Worm (Caenorhabditis elegans): ENCODE measurements around the gene R10D12.10.

R10D12.10 gene

DNA sequence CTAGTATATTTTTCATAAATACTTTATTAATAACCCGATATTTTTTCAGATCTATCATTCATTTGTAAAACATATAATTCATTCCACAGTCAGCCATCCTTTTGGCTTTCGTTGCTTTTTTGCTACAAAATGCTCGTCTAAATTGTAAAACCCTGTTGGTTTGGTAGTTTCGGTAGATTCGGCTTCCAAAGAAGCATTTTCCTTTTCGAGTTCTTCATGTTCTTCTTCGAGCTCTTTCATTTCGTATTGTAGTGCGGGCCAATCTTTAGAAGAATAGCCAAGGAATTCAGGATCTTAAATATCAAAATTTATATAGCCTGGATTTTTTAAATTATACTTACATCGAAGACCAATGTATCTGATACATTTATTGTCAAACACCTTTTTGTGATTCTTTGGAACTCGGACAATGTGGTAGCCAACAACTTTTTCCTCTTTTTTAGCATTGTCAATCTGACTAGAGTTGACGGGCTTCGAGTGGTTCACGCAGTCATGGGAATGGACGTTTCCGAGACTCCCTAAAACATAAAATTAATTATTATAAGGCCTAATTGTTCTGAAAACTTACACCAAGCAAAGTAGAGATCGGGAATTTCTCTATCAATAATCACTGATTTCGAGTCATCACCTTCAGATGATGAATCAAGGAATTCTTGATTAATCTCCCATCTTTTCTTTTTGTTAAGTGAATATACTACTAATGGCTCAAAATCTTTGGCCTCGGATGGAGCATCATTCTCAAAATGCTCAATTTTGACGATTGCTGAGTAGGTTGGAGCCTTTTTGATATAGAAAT, 49.8 kb downstream of the R10D12.10 start (continued):
- TF ChIP-seq repo-1 (tag; optimal IDR thresholded peaks at IDR 0.05): no peak
- TF ChIP-seq ama-1 (optimal IDR thresholded peaks at IDR 0.05): peak; percentile 53
- no peak for TF ChIP-seq ama-1 (GFP tag; optimal IDR thresholded peaks at IDR 0.05)
- no peak for TF ChIP-seq cebp-1 (GFP tag; IDR thresholded peaks at IDR 0.05)
- TF ChIP-seq cebp-1 (tag; optimal IDR thresholded peaks at IDR 0.05): peak; percentile 29
- no peak for TF ChIP-seq T26A5.8 (tag; optimal IDR thresholded peaks at IDR 0.05)
- TF ChIP-seq unc-62 (GFP tag; optimal IDR thresholded peaks at IDR 0.05): no peak
- TF ChIP-seq nfya-2 (GFP tag; IDR thresholded peaks at IDR 0.05): no peak
- no peak for TF ChIP-seq ceh-91 (GFP tag; IDR thresholded peaks at IDR 0.05)

DNA sequence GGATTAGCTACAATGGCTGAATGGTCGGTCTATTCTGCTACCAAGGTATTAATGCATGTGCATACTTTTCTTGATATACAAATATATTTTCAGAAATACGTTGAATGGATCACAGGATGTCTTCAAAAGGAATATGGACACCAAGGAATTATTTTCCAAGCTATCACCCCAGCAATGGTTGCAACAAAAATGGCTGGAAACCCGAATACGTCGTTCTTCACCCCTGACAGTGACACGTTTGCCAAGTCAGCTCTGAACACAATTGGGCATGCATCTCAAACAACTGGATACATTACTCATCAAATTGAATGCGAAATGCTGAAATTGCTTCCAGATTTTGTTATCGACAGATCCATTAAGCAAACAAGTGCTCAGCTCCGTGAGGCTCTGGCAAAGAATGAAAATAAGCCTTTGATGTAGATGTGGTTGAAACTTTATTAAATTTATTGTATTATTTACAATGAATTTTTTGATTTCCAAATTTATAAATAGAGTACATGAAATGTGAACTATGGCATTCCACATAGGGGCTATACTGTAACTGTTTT, 50.5 kb downstream of the R10D12.10 start:
- TF ChIP-seq rpc-1 (optimal IDR thresholded peaks at IDR 0.05): no peak
- TF ChIP-seq rpc-1 (tag; optimal IDR thresholded peaks at IDR 0.05): no peak
- TF ChIP-seq ztf-6 (GFP tag; IDR thresholded peaks at IDR 0.05): no peak
- no peak for TF ChIP-seq bed-1 (GFP tag; IDR thresholded peaks at IDR 0.05)
- TF ChIP-seq madf-3 (GFP tag; IDR thresholded peaks at IDR 0.05): peak; percentile 69
- TF ChIP-seq nhr-90 (tag; optimal IDR thresholded peaks at IDR 0.05): peak; percentile 94
- TF ChIP-seq lsy-27 (tag; optimal IDR thresholded peaks at IDR 0.05; ENCODE audit: borderline replicate concordance, insufficient read depth): no peak
- TF ChIP-seq nfya-1 (tag; optimal IDR thresholded peaks at IDR 0.05; ENCODE audit: borderline replicate concordance, insufficient read depth): no peak
- TF ChIP-seq B0019.2 (GFP tag; conservative IDR thresholded peaks at IDR 0.05): no peak; the same call in 1 of the 2 replicates
- TF ChIP-seq tlf-1 (GFP tag; optimal IDR thresholded peaks at IDR 0.05): peak; percentile 91
- no peak for TF ChIP-seq aptf-2 (GFP tag; conservative IDR thresholded peaks at IDR 0.05)
- peak; percentile 69 for TF ChIP-seq B0035.1 (tag; optimal IDR thresholded peaks at IDR 0.05)
- TF ChIP-seq hsf-1 (GFP tag; IDR thresholded peaks at IDR 0.05): peak; percentile 65; the same call in 1 of the 2 replicates
- no peak for TF ChIP-seq T26A5.8 (tag; optimal IDR thresholded peaks at IDR 0.05)
- TF ChIP-seq ama-1 (optimal IDR thresholded peaks at IDR 0.05): peak; percentile 91
- TF ChIP-seq ama-1 (GFP tag; optimal IDR thresholded peaks at IDR 0.05): no peak
- peak; percentile 96 for TF ChIP-seq B0336.3 (GFP tag; IDR thresholded peaks at IDR 0.05)
- no peak; the same call in none of the 2 replicates for TF ChIP-seq F33H1.4 (GFP tag; IDR thresholded peaks at IDR 0.05)
- peak; percentile 19; the same call in 1 of the 2 replicates for TF ChIP-seq rcor-1 (GFP tag; IDR thresholded peaks at IDR 0.05)
- TF ChIP-seq lin-35 (GFP tag; optimal IDR thresholded peaks at IDR 0.05): peak in 1 of 3 experiments; percentile 55
- TF ChIP-seq ccch-3 (GFP tag; optimal IDR thresholded peaks at IDR 0.05): no peak
- no peak for TF ChIP-seq F57A8.1 (GFP tag; optimal IDR thresholded peaks at IDR 0.05)
- TF ChIP-seq lir-1 (GFP tag; conservative IDR thresholded peaks at IDR 0.05): peak; percentile 73
- 0 out of 2 replicates have a peak, but pooled peaks have one; percentile 16 for TF ChIP-seq attf-3 (GFP tag; conservative IDR thresholded peaks at IDR 0.05)
- TF ChIP-seq snpc-1.3 (tag; optimal IDR thresholded peaks at IDR 0.05; ENCODE audit: insufficient read depth): no peak
- no peak for TF ChIP-seq F23B12.7 (tag; optimal IDR thresholded peaks at IDR 0.05; ENCODE audit: insufficient read depth)
- no peak for TF ChIP-seq nhr-179 (tag; optimal IDR thresholded peaks at IDR 0.05)
- peak; percentile 71 for TF ChIP-seq attf-6 (GFP tag; IDR thresholded peaks at IDR 0.05)
- no peak for TF ChIP-seq snpc-3.4 (tag; optimal IDR thresholded peaks at IDR 0.05)
- TF ChIP-seq F49E8.2 (tag; optimal IDR thresholded peaks at IDR 0.05; ENCODE audit: insufficient read depth): no peak
- peak; percentile 68 for TF ChIP-seq attf-5 (GFP tag; optimal IDR thresholded peaks at IDR 0.05)
- TF ChIP-seq mel-28 (tag; optimal IDR thresholded peaks at IDR 0.05; ENCODE audit: borderline replicate concordance): peak; percentile 88
- TF ChIP-seq ceh-79 (tag; optimal IDR thresholded peaks at IDR 0.05): no peak
- TF ChIP-seq repo-1 (tag; optimal IDR thresholded peaks at IDR 0.05): peak; percentile 98
- TF ChIP-seq zim-3 (tag; optimal IDR thresholded peaks at IDR 0.05): peak; percentile 16
- peak; percentile 91 for TF ChIP-seq lin-26 (GFP tag; IDR thresholded peaks at IDR 0.05)
- TF ChIP-seq hlh-26 (GFP tag; conservative IDR thresholded peaks at IDR 0.05): no peak
- TF ChIP-seq F10E7.11 (tag; optimal IDR thresholded peaks at IDR 0.05): peak; percentile 65
- TF ChIP-seq ceh-91 (GFP tag; IDR thresholded peaks at IDR 0.05): no peak
- TF ChIP-seq hmg-1.2 (GFP tag; IDR thresholded peaks at IDR 0.05): peak; percentile 56

Measured in whole organism, young adult.